Worm (Caenorhabditis elegans): ENCODE measurements around the gene atx-3.

- TF ChIP-seq elt-3 (tag; optimal IDR thresholded peaks at IDR 0.05): no peak
- no peak for TF ChIP-seq nhr-12 (tag; optimal IDR thresholded peaks at IDR 0.05)
- TF ChIP-seq snpc-4 (tag; optimal IDR thresholded peaks at IDR 0.05): no peak
- no peak for TF ChIP-seq pqm-1 (tag; optimal IDR thresholded peaks at IDR 0.05)
These were observed 6.2 kb downstream of the atx-3 start, which contains the start of gene fbxa-95 for ce11 chrV:15571006-15571526.

Measured in whole organism, L1 larva.